Worm (Caenorhabditis elegans) whole organism, L3 larva: ENCODE data around the gene spo-11.

ENCODE experiments used
- fkh-10 ChIP-seq: sonication (generic microtip); optimal IDR thresholded peaks from 2 replicates; lab custom pipeline; 2017; ENCODE audit warnings: missing biosample characterization, missing genetic modification reagents, missing genetic modification characterization
- lin-39 ChIP-seq: fragments of 150-350 bp; optimal IDR thresholded peaks from 2 replicates; lab custom pipeline; 2018; ENCODE audit warnings: missing biosample characterization, missing genetic modification reagents, missing genetic modification characterization
- mdl-1 ChIP-seq: fragments of 150-350 bp; optimal IDR thresholded peaks from 2 replicates; lab custom pipeline; 2014; ENCODE audit warnings: missing biosample characterization, missing genetic modification characterization
- zag-1 ChIP-seq: fragments of 150-350 bp; optimal IDR thresholded peaks from 2 replicates; lab custom pipeline; 2014; ENCODE audit warnings: missing biosample characterization, missing genetic modification characterization
- ztf-4 ChIP-seq: fragments of 150-350 bp; optimal IDR thresholded peaks from 2 replicates; lab custom pipeline; 2014; ENCODE audit warnings: missing biosample characterization, missing genetic modification characterization

DNA sequence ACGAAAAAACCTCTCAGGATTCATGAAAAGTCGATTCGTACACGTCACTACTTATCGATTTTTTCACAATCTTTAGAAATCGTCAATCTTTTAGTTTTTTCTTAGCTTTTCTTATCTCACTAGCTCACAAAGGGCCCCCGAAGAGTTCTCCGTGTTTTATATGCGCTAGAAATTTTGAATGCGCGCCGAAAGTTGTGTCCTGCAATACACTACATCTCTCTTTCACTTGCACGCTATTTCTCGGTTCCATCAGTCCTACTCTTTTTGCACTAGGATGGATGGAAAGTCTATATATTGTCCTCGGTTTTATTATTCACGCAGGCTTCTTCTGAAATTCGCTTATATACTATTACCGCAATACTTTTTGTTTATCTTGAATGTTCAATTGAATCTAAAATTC lies 942 bp upstream of the spo-11 start:
- TF ChIP-seq ztf-4 (tag; lab: Kevin White, UChicago) (no peak), zag-1 (tag; lab: Kevin White, UChicago) (no peak), mdl-1 (tag; lab: Kevin White, UChicago) (no peak), lin-39 (tag; lab: Kevin White, UChicago) (no peak), fkh-10 (GFP tag; lab: Kevin White, UChicago) (no peak)
